Fruit fly (Drosophila melanogaster) Kc167 (cell line): ENCODE data around the gene CG6428.

Experiments
- Myc ChIP-seq: fragments of >200 bp; optimal IDR thresholded peaks from 2 replicates; lab custom pipeline; 2017; ENCODE audit warnings: missing external identifiers
- insv ChIP-seq: fragments of >200 bp; optimal IDR thresholded peaks from 3 replicates; lab custom pipeline; 2018; ENCODE audit warnings: missing external identifiers
- psq ChIP-seq: fragments of >200 bp; optimal IDR thresholded peaks from 2 replicates; lab custom pipeline; 2017; ENCODE audit warnings: missing external identifiers
- ttk ChIP-seq: sonication (Bioruptor generic); optimal IDR thresholded peaks from 2 replicates; lab custom pipeline; 2017; ENCODE audit warnings: missing external identifiers

DNA sequence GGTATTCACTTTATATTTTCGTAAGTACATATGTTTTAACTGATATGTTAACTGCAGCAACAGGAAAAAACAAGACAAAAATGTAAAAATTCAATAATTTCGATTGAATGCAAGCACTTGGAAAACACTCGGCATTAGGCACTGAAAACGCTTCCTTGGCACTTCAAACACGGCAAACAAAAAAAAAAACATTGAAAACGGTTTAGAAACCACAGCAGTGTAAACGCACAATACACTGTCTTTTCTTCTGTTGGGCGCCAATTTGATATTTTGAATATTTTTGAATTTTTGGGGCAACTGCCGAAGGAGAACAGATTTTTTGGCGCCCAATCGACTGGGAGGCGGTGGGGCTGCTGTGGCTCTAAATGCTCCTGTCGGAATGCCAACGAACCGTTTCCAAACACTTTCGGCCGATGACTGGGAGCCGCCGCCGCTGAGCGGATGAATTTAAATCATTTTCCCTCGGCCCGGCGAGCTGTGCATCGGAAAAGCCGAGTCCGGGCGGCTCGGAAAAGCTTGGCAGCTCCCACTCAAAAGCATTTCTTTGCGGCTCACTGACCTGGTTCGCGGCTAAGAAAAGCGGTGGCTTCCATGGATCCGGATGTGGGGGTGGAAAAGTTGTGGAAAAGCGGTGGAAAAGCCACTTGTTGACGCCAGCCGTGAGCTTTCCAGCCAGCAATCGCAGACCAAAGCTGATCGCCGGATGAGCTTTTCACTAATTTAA, 37.8 kb downstream of the CG6428 start, which contains the start of gene CG42541:
- TF ChIP-seq ttk (lab: Kevin White, UChicago) (no peak), psq (lab: Kevin White, UChicago) (no peak), Myc (no peak), insv (lab: Kevin White, UChicago) (no peak)
